Fruit fly (Drosophila melanogaster): ENCODE data around the gene Osi9.

DNA sequence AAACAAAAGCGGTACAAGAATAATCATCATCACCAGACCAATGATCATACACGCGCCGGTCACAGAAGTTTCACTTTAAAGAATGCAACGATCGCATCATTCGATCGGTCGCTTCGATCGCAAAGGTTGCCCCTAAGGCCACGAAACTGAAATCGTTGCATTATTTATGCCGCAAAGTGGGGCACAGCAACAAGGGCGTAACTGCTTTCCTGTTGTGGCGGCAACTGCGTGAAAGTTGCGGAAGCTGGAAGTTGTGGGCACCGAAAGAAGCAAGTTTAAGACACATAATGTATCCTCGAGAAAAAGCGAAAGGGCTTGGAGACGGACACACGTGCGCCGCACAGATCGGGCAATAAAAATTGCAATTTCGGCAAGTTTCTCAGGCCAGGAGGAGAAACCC, 16.0 kb upstream of the Osi9 start:
- TF ChIP-seq CG8478 (optimal IDR thresholded peaks at IDR 0.05) (no peak), CTCF (optimal IDR thresholded peaks at IDR 0.05) (no peak)
